Worm (Caenorhabditis elegans): ENCODE data around the gene sru-8.

ce11 chrV:9812216-9812615 lies 31.4 kb upstream of the sru-8 start:
- TF ChIP-seq unc-39 (tag; optimal IDR thresholded peaks at IDR 0.05) (no peak), nhr-237 (tag; optimal IDR thresholded peaks at IDR 0.05) (no peak), ceh-39 (tag; optimal IDR thresholded peaks at IDR 0.05) (no peak), nhr-12 (tag; optimal IDR thresholded peaks at IDR 0.05) (no peak), zip-8 (tag; optimal IDR thresholded peaks at IDR 0.05) (no peak), sptf-1 (tag; optimal IDR thresholded peaks at IDR 0.05) (no peak), pha-4 (tag; optimal IDR thresholded peaks at IDR 0.05) (no peak), ces-1 (GFP tag; optimal IDR thresholded peaks at IDR 0.05) (no peak), lin-13 (tag; optimal IDR thresholded peaks at IDR 0.05) (no peak), ceh-43 (GFP tag; optimal IDR thresholded peaks at IDR 0.05) (no peak)
